Worm (Caenorhabditis elegans) whole organism, dauer: Measurements from ENCODE around the gene hpo-6.
"Not testable (repeated sequence)": the region's sequence is repeated elsewhere in the genome, so short reads cannot be mapped to it uniquely, and the experiment has no call there.

Experiments
- unc-62 ChIP-seq: sonication (generic microtip); optimal IDR thresholded peaks from 2 replicates; lab custom pipeline; 2017; ENCODE audit warnings: missing biosample characterization, missing genetic modification reagents, missing genetic modification characterization

hpo-6 gene

ce11 chrIV:1555021-1555720 is 6.8 kb upstream of the hpo-6 start, which contains the start of gene C34H4.1:
C34H4.1 (plus strand) TSS chrIV:1555579.
- no peak for TF ChIP-seq unc-62 (GFP tag; lab: Kevin White, UChicago)

- TF ChIP-seq unc-62 (GFP tag; lab: Kevin White, UChicago) = no peak
These were observed 2.1 kb upstream of the hpo-6 start, which contains the start of gene Y41D4B.17 for ce11 chrIV:1559931-1560330. Y41D4B.17 (plus strand) TSS chrIV:1560104.

ce11 chrIV:1563476-1564131 is 1.6 kb downstream of the hpo-6 start, which contains the start of gene Y41D4B.15:
Y41D4B.15 (plus strand) TSS chrIV:1564081.
- no peak for TF ChIP-seq unc-62 (GFP tag; lab: Kevin White, UChicago)

ce11 chrIV:1565725-1566124 is 3.7 kb downstream of the hpo-6 start:
- no peak for TF ChIP-seq unc-62 (GFP tag; lab: Kevin White, UChicago)

- no peak for TF ChIP-seq unc-62 (GFP tag; lab: Kevin White, UChicago)
These were observed 5.6 kb downstream of the hpo-6 start for ce11 chrIV:1567577-1567976.

- no peak for TF ChIP-seq unc-62 (GFP tag; lab: Kevin White, UChicago)
These were observed 14.7 kb downstream of the hpo-6 start, which contains the start of gene Y41D4B.14 for ce11 chrIV:1576731-1577130. Y41D4B.14 (plus strand) TSS chrIV:1577031.

- TF ChIP-seq unc-62 (GFP tag; lab: Kevin White, UChicago) = no peak
These were observed 33.8 kb downstream of the hpo-6 start, which contains the start of gene npp-8 for ce11 chrIV:1595802-1596201. npp-8 (minus strand) TSS chrIV:1595824.

ce11 chrIV:1597018-1597417 is 35.0 kb downstream of the hpo-6 start, which contains the start of gene ced-2:
ced-2 (plus strand) TSS chrIV:1597318.
- no peak for TF ChIP-seq unc-62 (GFP tag; lab: Kevin White, UChicago)

ce11 chrIV:1600784-1601183 is 38.8 kb downstream of the hpo-6 start:
- TF ChIP-seq unc-62 (GFP tag; lab: Kevin White, UChicago) = no peak

ce11 chrIV:1601357-1601756 is 39.4 kb downstream of the hpo-6 start, which contains the start of gene set-23:
set-23 (plus strand) TSS chrIV:1601657.
- TF ChIP-seq unc-62 (GFP tag; lab: Kevin White, UChicago) = no peak

ce11 chrIV:1602936-1603457 is 41.0 kb downstream of the hpo-6 start:
- TF ChIP-seq unc-62 (GFP tag; lab: Kevin White, UChicago) = no peak

- TF ChIP-seq unc-62 (GFP tag; lab: Kevin White, UChicago) = no peak
These were observed 43.3 kb downstream of the hpo-6 start, which contains the start of gene Y41D4B.11 for ce11 chrIV:1605276-1605762. Y41D4B.11 (plus strand) TSS chrIV:1605712.

ce11 chrIV:1609973-1610372 is 48.0 kb downstream of the hpo-6 start, which contains the start of gene dsl-3:
dsl-3 (plus strand) TSS chrIV:1610273.
- TF ChIP-seq unc-62 (GFP tag; lab: Kevin White, UChicago) = not testable (repeated sequence)

- no peak for TF ChIP-seq unc-62 (GFP tag; lab: Kevin White, UChicago)
These were observed 51.6 kb downstream of the hpo-6 start, which contains the start of gene nhr-122 for ce11 chrIV:1613592-1613991. nhr-122 (plus strand) TSS chrIV:1613892.
